Worm (Caenorhabditis elegans) whole organism, L1 larva: ENCODE measurements around the gene B0244.6.

Experiments used
- C04F5.9 ChIP-seq: sonication (generic microtip); optimal IDR thresholded peaks from 2 replicates; lab custom pipeline; 2016; ENCODE audit warnings: missing genetic modification characterization, missing compliant biosample characterization
- C16A3.4 ChIP-seq: fragments of 150-350 bp; optimal IDR thresholded peaks from 2 replicates; lab custom pipeline; 2014; ENCODE audit warnings: missing biosample characterization, missing genetic modification characterization
- C34B4.2 ChIP-seq: sonication (generic microtip); optimal IDR thresholded peaks from 2 replicates; lab custom pipeline; 2017; ENCODE audit warnings: mild to moderate bottlenecking, missing genetic modification characterization, missing compliant biosample characterization
- Y116A8C.19 ChIP-seq: sonication (generic microtip); optimal IDR thresholded peaks from 2 replicates; lab custom pipeline; 2016; ENCODE audit warnings: missing compliant biosample characterization, missing genetic modification characterization, borderline replicate concordance
- ceh-8 ChIP-seq: fragments of 200-800 bp; sonication (Bioruptor generic); optimal IDR thresholded peaks from 2 replicates; lab custom pipeline; 2018; ENCODE audit warnings: mild to moderate bottlenecking, missing genetic modification characterization, moderate library complexity, missing compliant biosample characterization
- ceh-90 ChIP-seq: sonication (generic microtip); optimal IDR thresholded peaks from 2 replicates; lab custom pipeline; 2016; ENCODE audit warnings: missing genetic modification characterization, missing compliant biosample characterization
- efl-3 ChIP-seq: fragments of 200-800 bp; sonication (Bioruptor generic); optimal IDR thresholded peaks from 2 replicates; lab custom pipeline; 2018; ENCODE audit warnings: mild to moderate bottlenecking, missing genetic modification characterization, missing compliant biosample characterization
- elt-3 ChIP-seq, 6 experiments: fragments of 150-350 bp in 1 of 6; sonication (generic microtip); optimal IDR thresholded peaks; 2 replicates each; lab custom pipeline; 2017 to 2018; ENCODE audit warnings: missing biosample characterization in 6 of 6, missing genetic modification characterization in 6 of 6, inconsistent platforms in 1 of 6
- ets-5 ChIP-seq: fragments of 200-800 bp; sonication (Bioruptor generic); IDR thresholded peaks from 2 replicates; pipeline ENCODE4 v1.3.6; 2022; ENCODE audit warnings: missing genetic modification characterization, missing compliant biosample characterization
- fkh-8 ChIP-seq: sonication (generic microtip); optimal IDR thresholded peaks from 2 replicates; lab custom pipeline; 2016; ENCODE audit warnings: mild to moderate bottlenecking, missing genetic modification characterization, missing compliant biosample characterization
- fos-1 ChIP-seq: fragments of 150-350 bp; optimal IDR thresholded peaks from 2 replicates; lab custom pipeline; 2014; ENCODE audit warnings: missing biosample characterization, missing genetic modification characterization
- hlh-17 ChIP-seq: fragments of 200-800 bp; sonication (Bioruptor generic); optimal IDR thresholded peaks from 2 replicates; lab custom pipeline; 2018; ENCODE audit warnings: missing genetic modification characterization, mild to moderate bottlenecking, missing compliant biosample characterization, moderate library complexity, borderline replicate concordance
- hpl-2 ChIP-seq: fragments of 150-350 bp; optimal IDR thresholded peaks from 2 replicates; lab custom pipeline; 2014; ENCODE audit warnings: missing biosample characterization, missing genetic modification reagents, missing genetic modification characterization
- irx-1 ChIP-seq: sonication (generic microtip); optimal IDR thresholded peaks from 2 replicates; lab custom pipeline; 2016; ENCODE audit warnings: missing genetic modification characterization, missing compliant biosample characterization
- isw-1 ChIP-seq: fragments of 200-800 bp; sonication (Bioruptor generic); IDR thresholded peaks from 2 replicates; pipeline ENCODE4 v1.3.6; 2022; ENCODE audit warnings: missing genetic modification characterization, missing compliant biosample characterization
- lin-13 ChIP-seq: fragments of 150-350 bp; optimal IDR thresholded peaks from 2 replicates; lab custom pipeline; 2014; ENCODE audit warnings: missing biosample characterization, missing genetic modification reagents, missing genetic modification characterization
- lin-35 ChIP-seq, 2 experiments: fragments of 150-350 bp; optimal IDR thresholded peaks; 2 replicates each; lab custom pipeline; 2014; ENCODE audit warnings: missing biosample characterization in 2 of 2, missing genetic modification characterization in 2 of 2, missing genetic modification reagents in 2 of 2
- lin-39 ChIP-seq: fragments of 150-350 bp; optimal IDR thresholded peaks from 2 replicates; lab custom pipeline; 2014; ENCODE audit warnings: missing biosample characterization, missing genetic modification reagents, missing genetic modification characterization
- lsy-2 ChIP-seq, 2 experiments: fragments of 150-350 bp; optimal IDR thresholded peaks; 2 replicates each; lab custom pipeline; 2014; ENCODE audit warnings: missing biosample characterization in 2 of 2, missing genetic modification characterization in 2 of 2
- mef-2 ChIP-seq: fragments of 150-350 bp; optimal IDR thresholded peaks from 2 replicates; lab custom pipeline; 2014; ENCODE audit warnings: missing biosample characterization, missing genetic modification characterization
- nhr-11 ChIP-seq: fragments of 150-350 bp; optimal IDR thresholded peaks from 2 replicates; lab custom pipeline; 2014; ENCODE audit warnings: missing biosample characterization, missing genetic modification characterization
- nhr-12 ChIP-seq: sonication (generic microtip); optimal IDR thresholded peaks from 2 replicates; lab custom pipeline; 2017; ENCODE audit warnings: missing biosample characterization, missing genetic modification characterization
- nhr-19 ChIP-seq: fragments of 200-800 bp; sonication (Bioruptor generic); conservative IDR thresholded peaks from 2 replicates; pipeline ENCODE4 v1.3.6; 2022; ENCODE audit warnings: missing genetic modification characterization, missing compliant biosample characterization
- nhr-20 ChIP-seq: sonication (generic microtip); optimal IDR thresholded peaks from 2 replicates; lab custom pipeline; 2016; ENCODE audit warnings: mild to moderate bottlenecking, missing genetic modification characterization, missing compliant biosample characterization
- nhr-237 ChIP-seq: fragments of 150-350 bp; optimal IDR thresholded peaks from 2 replicates; lab custom pipeline; 2014; ENCODE audit warnings: missing biosample characterization, missing genetic modification characterization
- nhr-28 ChIP-seq: fragments of 150-350 bp; optimal IDR thresholded peaks from 2 replicates; lab custom pipeline; 2014; ENCODE audit warnings: missing biosample characterization, missing genetic modification characterization
- nhr-77 ChIP-seq: fragments of 150-350 bp; optimal IDR thresholded peaks from 2 replicates; lab custom pipeline; 2014; ENCODE audit warnings: missing biosample characterization, missing genetic modification characterization
- nhr-84 ChIP-seq: sonication (generic microtip); optimal IDR thresholded peaks from 2 replicates; lab custom pipeline; 2017; ENCODE audit warnings: missing biosample characterization, missing genetic modification characterization
- nhr-90 ChIP-seq: sonication (generic microtip); optimal IDR thresholded peaks from 2 replicates; lab custom pipeline; 2016; ENCODE audit warnings: mild to moderate bottlenecking, missing genetic modification characterization, missing compliant biosample characterization; ENCODE audit not compliant: poor library complexity
- pag-3 ChIP-seq: sonication (generic microtip); optimal IDR thresholded peaks from 2 replicates; lab custom pipeline; 2017; ENCODE audit warnings: missing genetic modification characterization, mild to moderate bottlenecking, missing compliant biosample characterization, antibody characterized with exemption, borderline replicate concordance; ENCODE audit not compliant: insufficient read depth
- snpc-4 ChIP-seq: fragments of 150-350 bp; optimal IDR thresholded peaks from 2 replicates; lab custom pipeline; 2014; ENCODE audit warnings: missing biosample characterization, missing genetic modification characterization
- snu-23 ChIP-seq: sonication (generic microtip); optimal IDR thresholded peaks from 2 replicates; lab custom pipeline; 2016; ENCODE audit warnings: missing genetic modification characterization, missing compliant biosample characterization
- sup-37 ChIP-seq: fragments of 200-800 bp; sonication (Bioruptor generic); optimal IDR thresholded peaks from 2 replicates; lab custom pipeline; 2018; ENCODE audit warnings: mild to moderate bottlenecking, missing genetic modification characterization, missing compliant biosample characterization
- swsn-7 ChIP-seq: sonication (generic microtip); optimal IDR thresholded peaks from 2 replicates; lab custom pipeline; 2016; ENCODE audit warnings: missing genetic modification characterization, missing compliant biosample characterization
- unc-62 ChIP-seq: fragments of 150-350 bp; optimal IDR thresholded peaks from 2 replicates; lab custom pipeline; 2014; ENCODE audit warnings: missing biosample characterization, missing genetic modification reagents, missing genetic modification characterization
- xbp-1 ChIP-seq: sonication (generic microtip); optimal IDR thresholded peaks from 2 replicates; lab custom pipeline; 2016; ENCODE audit warnings: missing genetic modification characterization, missing compliant biosample characterization
- zag-1 ChIP-seq: fragments of 150-350 bp; optimal IDR thresholded peaks from 2 replicates; lab custom pipeline; 2014; ENCODE audit warnings: missing biosample characterization, missing genetic modification characterization
- ztf-11 ChIP-seq, 2 experiments: sonication (generic microtip); optimal IDR thresholded peaks; 2 replicates each; lab custom pipeline; 2016 to 2017; ENCODE audit warnings: missing genetic modification characterization in 2 of 2, missing biosample characterization in 1 of 2, missing compliant biosample characterization in 1 of 2
- ztf-4 ChIP-seq: fragments of 150-350 bp; optimal IDR thresholded peaks from 2 replicates; lab custom pipeline; 2014; ENCODE audit warnings: missing biosample characterization, missing genetic modification characterization

B0244.6 gene

DNA sequence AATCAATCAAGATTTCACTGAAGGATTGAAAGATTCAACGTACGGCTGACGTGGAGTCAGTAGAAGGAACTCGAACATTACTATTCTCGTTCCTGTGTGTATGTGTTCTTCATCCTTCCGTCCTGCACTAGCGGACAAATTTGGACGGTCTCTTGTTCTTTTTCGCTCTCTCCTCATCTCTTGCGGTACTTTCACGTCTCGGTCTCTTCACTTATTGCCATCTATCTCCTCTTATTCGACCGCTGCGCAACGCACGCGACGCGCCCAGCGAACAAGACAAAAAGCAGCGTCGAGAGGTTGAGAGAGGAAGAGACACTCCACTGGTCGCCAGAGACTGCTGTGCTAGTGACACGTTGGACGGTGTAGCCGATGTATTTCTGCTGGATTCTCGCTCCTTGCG is 22.3 kb upstream of the B0244.6 start (continued):
- TF ChIP-seq ceh-8 (GFP tag; lab: Kevin White, UChicago), result no peak
- peak; percentile 31 for TF ChIP-seq snpc-4
- TF ChIP-seq C34B4.2 (tag; lab: Kevin White, UChicago), result no peak
- TF ChIP-seq swsn-7 (tag; lab: Kevin White, UChicago), result peak; percentile 56
- TF ChIP-seq sup-37 (GFP tag; lab: Kevin White, UChicago), result no peak
- TF ChIP-seq C16A3.4, result peak; percentile 57
- no peak for TF ChIP-seq nhr-11 (tag; lab: Kevin White, UChicago)
- TF ChIP-seq C04F5.9 (tag; lab: Kevin White, UChicago), result no peak
- no peak for TF ChIP-seq ztf-11 (tag; optimal IDR thresholded peaks at IDR 0.05; lab: Kevin White, UChicago)
- TF ChIP-seq nhr-90, result no peak
- TF ChIP-seq ceh-90 (tag; lab: Kevin White, UChicago), result no peak
- no peak for TF ChIP-seq ets-5 (GFP tag; lab: Robert Waterston, UW)
- no peak for TF ChIP-seq nhr-237 (tag; lab: Kevin White, UChicago)
- TF ChIP-seq nhr-28 (tag; lab: Kevin White, UChicago), result no peak
- no peak for TF ChIP-seq hlh-17 (GFP tag; lab: Kevin White, UChicago)
- peak in 1 of 6 experiments; percentile 44 for TF ChIP-seq elt-3 (tag; optimal IDR thresholded peaks at IDR 0.05; lab: Kevin White, UChicago)
- no peak for TF ChIP-seq efl-3 (GFP tag; lab: Kevin White, UChicago)
- no peak for TF ChIP-seq mef-2 (tag; lab: Kevin White, UChicago)
- peak; percentile 5 for TF ChIP-seq nhr-20 (tag; lab: Kevin White, UChicago)
- peak; percentile 50 to 84 for TF ChIP-seq lsy-2 (tag; optimal IDR thresholded peaks at IDR 0.05; lab: Kevin White, UChicago)
- no peak for TF ChIP-seq irx-1 (tag; lab: Kevin White, UChicago)
- TF ChIP-seq ztf-4 (tag; lab: Kevin White, UChicago), result no peak
- no peak for TF ChIP-seq nhr-12 (tag; lab: Kevin White, UChicago)
- no peak for TF ChIP-seq nhr-19 (GFP tag; lab: Robert Waterston, UW)
- TF ChIP-seq isw-1 (GFP tag; lab: Robert Waterston, UW), result peak; percentile 39; the same call in 1 of the 2 replicates
- peak; percentile 28 for TF ChIP-seq fos-1 (tag; lab: Kevin White, UChicago)
- TF ChIP-seq fkh-8 (tag; lab: Kevin White, UChicago), result peak; percentile 49
- peak; percentile 43 for TF ChIP-seq nhr-77 (tag; lab: Kevin White, UChicago)
- TF ChIP-seq zag-1 (tag; lab: Kevin White, UChicago), result no peak
- TF ChIP-seq hpl-2 (GFP tag; lab: Kevin White, UChicago), result no peak
- no peak for TF ChIP-seq lin-39 (tag; lab: Kevin White, UChicago)
- TF ChIP-seq, all 84 proteins: peak for 30

- TF ChIP-seq nhr-90, result no peak
- no peak for TF ChIP-seq lin-13 (GFP tag; lab: Kevin White, UChicago)
- no peak for TF ChIP-seq xbp-1 (tag; lab: Kevin White, UChicago)
- no peak for TF ChIP-seq Y116A8C.19 (tag; lab: Kevin White, UChicago)
- no peak for TF ChIP-seq snu-23
- no peak for TF ChIP-seq C16A3.4
- no peak for TF ChIP-seq nhr-28 (tag; lab: Kevin White, UChicago)
- no peak for TF ChIP-seq ceh-8 (GFP tag; lab: Kevin White, UChicago)
- no peak for TF ChIP-seq nhr-84 (tag; lab: Kevin White, UChicago)
- TF ChIP-seq pag-3, result no peak
- no peak for TF ChIP-seq unc-62 (GFP tag; lab: Kevin White, UChicago)
- TF ChIP-seq, all 84 proteins: peak for 0
Observed at ce11 chrIII:5717173-5717748, 20.5 kb upstream of the B0244.6 start.

ce11 chrIII:5718385-5718784 is 19.4 kb upstream of the B0244.6 start:
- TF ChIP-seq lin-35 (GFP tag; optimal IDR thresholded peaks at IDR 0.05; lab: Kevin White, UChicago), result no peak
- no peak for TF ChIP-seq sup-37 (GFP tag; lab: Kevin White, UChicago)
